Worm (Caenorhabditis elegans) whole organism, mixed stage, embryonic: ENCODE measurements around the gene T14G10.8.

Experiments used
- bed-3 ChIP-seq: fragments of 200-800 bp; sonication (Bioruptor generic); optimal IDR thresholded peaks from 3 replicates; lab custom pipeline; 2018; ENCODE audit warnings: mild to moderate bottlenecking, missing genetic modification characterization, moderate library complexity, missing compliant biosample characterization
- ceh-39 ChIP-seq: fragments of 150-350 bp; optimal IDR thresholded peaks from 2 replicates; lab custom pipeline; 2014; ENCODE audit warnings: missing biosample characterization, missing genetic modification characterization
- ceh-43 ChIP-seq: fragments of 200-800 bp; sonication (Bioruptor generic); optimal IDR thresholded peaks from 2 replicates; lab custom pipeline; 2018; ENCODE audit warnings: mild to moderate bottlenecking, missing genetic modification characterization, moderate library complexity, missing compliant biosample characterization
- ceh-83 ChIP-seq: fragments of 200-800 bp; sonication (Bioruptor generic); optimal IDR thresholded peaks from 2 replicates; lab custom pipeline; 2018; ENCODE audit warnings: mild to moderate bottlenecking, missing genetic modification characterization, missing compliant biosample characterization
- ces-1 ChIP-seq: fragments of 150-350 bp; optimal IDR thresholded peaks from 2 replicates; lab custom pipeline; 2014; ENCODE audit warnings: missing biosample characterization, missing genetic modification reagents, missing genetic modification characterization
- cnd-1 ChIP-seq: fragments of 200-800 bp; sonication (Bioruptor generic); optimal IDR thresholded peaks from 2 replicates; lab custom pipeline; 2018; ENCODE audit warnings: mild to moderate bottlenecking, missing genetic modification characterization, missing compliant biosample characterization
- drap-1 ChIP-seq: fragments of 200-800 bp; sonication (Bioruptor generic); optimal IDR thresholded peaks from 3 replicates; lab custom pipeline; 2018; ENCODE audit warnings: mild to moderate bottlenecking, missing genetic modification characterization, missing compliant biosample characterization
- elt-1 ChIP-seq: sonication (generic microtip); optimal IDR thresholded peaks from 2 replicates; lab custom pipeline; 2017; ENCODE audit warnings: missing genetic modification characterization, mild to moderate bottlenecking, missing compliant biosample characterization, antibody characterized with exemption, moderate library complexity, borderline replicate concordance; ENCODE audit not compliant: insufficient read depth
- elt-3 ChIP-seq: fragments of 150-350 bp; optimal IDR thresholded peaks from 2 replicates; lab custom pipeline; 2014; ENCODE audit warnings: missing biosample characterization, missing genetic modification characterization
- flh-1 ChIP-seq: fragments of 200-800 bp; sonication (Bioruptor generic); optimal IDR thresholded peaks from 2 replicates; lab custom pipeline; 2018; ENCODE audit warnings: mild to moderate bottlenecking, missing genetic modification characterization, moderate library complexity, missing compliant biosample characterization
- hlh-1 ChIP-seq: fragments of 150-350 bp; optimal IDR thresholded peaks from 2 replicates; lab custom pipeline; 2014; ENCODE audit warnings: missing biosample characterization, missing genetic modification reagents, missing genetic modification characterization
- lin-13 ChIP-seq: fragments of 150-350 bp; optimal IDR thresholded peaks from 2 replicates; lab custom pipeline; 2014; ENCODE audit warnings: missing biosample characterization, missing genetic modification characterization
- lin-32 ChIP-seq: fragments of 200-800 bp; sonication (Bioruptor generic); optimal IDR thresholded peaks from 2 replicates; lab custom pipeline; 2018; ENCODE audit warnings: mild to moderate bottlenecking, missing genetic modification characterization, missing compliant biosample characterization
- lsy-2 ChIP-seq: fragments of 150-350 bp; optimal IDR thresholded peaks from 2 replicates; lab custom pipeline; 2014; ENCODE audit warnings: missing biosample characterization, missing genetic modification characterization
- mab-5 ChIP-seq: fragments of 150-350 bp; optimal IDR thresholded peaks from 2 replicates; lab custom pipeline; 2014; ENCODE audit warnings: missing biosample characterization, missing genetic modification characterization
- mep-1 ChIP-seq: fragments of 150-350 bp; optimal IDR thresholded peaks from 2 replicates; lab custom pipeline; 2017; ENCODE audit warnings: missing biosample characterization, missing genetic modification reagents, missing genetic modification characterization, inconsistent platforms
- mls-2 ChIP-seq: sonication (generic microtip); optimal IDR thresholded peaks from 2 replicates; lab custom pipeline; 2016; ENCODE audit warnings: mild to moderate bottlenecking, missing genetic modification characterization, moderate library complexity, missing compliant biosample characterization
- nhr-12 ChIP-seq: fragments of 150-350 bp; optimal IDR thresholded peaks from 2 replicates; lab custom pipeline; 2014; ENCODE audit warnings: missing biosample characterization, missing genetic modification characterization
- nhr-2 ChIP-seq: fragments of 150-350 bp; optimal IDR thresholded peaks from 2 replicates; lab custom pipeline; 2014; ENCODE audit warnings: missing biosample characterization, missing genetic modification characterization
- nhr-237 ChIP-seq: fragments of 150-350 bp; optimal IDR thresholded peaks from 2 replicates; lab custom pipeline; 2014; ENCODE audit warnings: missing biosample characterization, missing genetic modification characterization
- nhr-76 ChIP-seq: sonication (generic microtip); optimal IDR thresholded peaks from 2 replicates; lab custom pipeline; 2017; ENCODE audit warnings: missing biosample characterization, missing genetic modification characterization
- pha-4 ChIP-seq: fragments of 150-350 bp; optimal IDR thresholded peaks from 2 replicates; lab custom pipeline; 2018; ENCODE audit warnings: missing biosample characterization, missing genetic modification reagents, missing genetic modification characterization
- sem-2 ChIP-seq: fragments of 200-800 bp; sonication (Bioruptor generic); optimal IDR thresholded peaks from 2 replicates; lab custom pipeline; 2018; ENCODE audit warnings: mild to moderate bottlenecking, missing genetic modification characterization, missing compliant biosample characterization
- snpc-4 ChIP-seq: fragments of 150-350 bp; optimal IDR thresholded peaks from 2 replicates; lab custom pipeline; 2014; ENCODE audit warnings: missing biosample characterization, missing genetic modification characterization
- sptf-1 ChIP-seq: sonication (generic microtip); optimal IDR thresholded peaks from 2 replicates; lab custom pipeline; 2017; ENCODE audit warnings: mild to moderate bottlenecking, missing genetic modification characterization, moderate library complexity, missing compliant biosample characterization
- tbx-8 ChIP-seq: fragments of 200-800 bp; sonication (Bioruptor generic); optimal IDR thresholded peaks from 2 replicates; lab custom pipeline; 2018; ENCODE audit warnings: mild to moderate bottlenecking, missing genetic modification characterization, moderate library complexity, missing compliant biosample characterization
- unc-120 ChIP-seq: sonication (generic microtip); optimal IDR thresholded peaks from 2 replicates; lab custom pipeline; 2017; ENCODE audit warnings: missing genetic modification characterization, missing compliant biosample characterization; ENCODE audit not compliant: poor library complexity, severe bottlenecking
- unc-39 ChIP-seq: fragments of 150-350 bp; optimal IDR thresholded peaks from 2 replicates; lab custom pipeline; 2014; ENCODE audit warnings: missing biosample characterization, missing genetic modification characterization
- unc-62 ChIP-seq: fragments of 150-350 bp; optimal IDR thresholded peaks from 2 replicates; lab custom pipeline; 2014; ENCODE audit warnings: missing biosample characterization, missing genetic modification reagents, missing genetic modification characterization
- zip-8 ChIP-seq: fragments of 150-350 bp; optimal IDR thresholded peaks from 2 replicates; lab custom pipeline; 2014; ENCODE audit warnings: missing biosample characterization, missing genetic modification characterization
- ztf-11 ChIP-seq: fragments of 150-350 bp; optimal IDR thresholded peaks from 2 replicates; lab custom pipeline; 2014; ENCODE audit warnings: missing biosample characterization, missing genetic modification characterization

T14G10.8 gene

DNA sequence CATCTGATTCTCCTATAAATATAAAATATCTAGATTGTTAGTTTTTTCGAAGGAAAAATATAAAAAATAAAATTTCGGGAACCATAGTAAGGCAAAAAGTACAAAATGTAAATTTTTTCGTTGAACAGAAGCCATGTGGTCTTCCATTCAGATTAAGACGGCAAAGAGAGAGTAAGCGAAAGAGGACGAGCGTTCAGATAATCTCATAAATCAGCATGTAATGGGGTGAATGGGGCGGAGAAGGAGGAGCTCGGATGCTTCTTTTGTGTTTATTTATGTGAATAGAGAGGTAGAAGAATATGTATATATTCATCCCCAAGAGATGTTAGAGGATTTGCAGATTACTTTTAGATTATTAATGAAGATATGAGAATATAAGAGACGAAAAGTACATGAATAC, 27.5 kb upstream of the T14G10.8 start, which contains the start of gene pxf-1:
Gene pxf-1, minus strand, starts transcription at position 14 of the 400 bp plus-strand sequence.
- peak; percentile 59 for TF ChIP-seq ces-1
- no peak for TF ChIP-seq sptf-1 (tag; lab: Kevin White, UChicago)
- no peak for TF ChIP-seq flh-1 (GFP tag; lab: Kevin White, UChicago)
- TF ChIP-seq ztf-11 (tag; lab: Kevin White, UChicago), result no peak

DNA sequence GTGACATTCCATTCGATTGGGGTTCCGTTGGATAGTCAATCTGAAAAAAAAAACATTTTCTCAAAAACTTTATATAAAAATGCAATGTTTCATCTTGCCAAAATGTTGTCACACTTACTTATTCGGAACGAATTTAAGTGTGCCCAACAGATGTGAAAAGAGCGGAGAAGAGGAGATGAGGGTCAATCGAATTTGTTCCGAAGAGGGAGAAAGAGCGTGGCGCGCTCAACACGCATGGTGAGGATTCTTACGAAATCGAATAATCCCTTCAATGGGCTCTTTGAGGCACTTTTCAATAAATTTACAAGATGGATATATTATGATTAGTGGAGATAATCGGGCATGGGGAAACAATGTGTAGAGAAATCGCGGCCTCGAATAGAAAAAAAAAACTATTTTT, 24.0 kb upstream of the T14G10.8 start:
- TF ChIP-seq lsy-2 (no peak), ces-1 (peak; percentile 99), unc-39 (tag; lab: Kevin White, UChicago) (no peak), sptf-1 (tag; lab: Kevin White, UChicago) (no peak)

DNA sequence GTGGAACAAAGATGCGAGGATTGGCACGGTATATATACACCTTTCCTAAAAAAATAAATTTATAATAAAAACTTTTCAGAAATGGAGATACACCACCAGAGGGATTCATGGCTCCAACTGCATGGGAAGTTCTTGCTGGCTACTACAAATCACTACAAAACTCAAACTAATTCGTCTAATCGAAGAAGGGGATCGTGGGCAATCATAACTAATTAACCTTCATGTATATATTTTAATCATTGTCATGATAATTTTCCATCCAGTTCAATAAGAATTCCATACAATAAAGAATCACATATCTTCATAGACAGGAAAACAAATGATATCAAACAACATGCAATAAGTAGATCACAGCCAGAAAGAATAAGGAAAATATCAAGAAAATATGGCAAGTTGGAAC, 17.3 kb upstream of the T14G10.8 start:
- TF ChIP-seq nhr-2 (tag; lab: Kevin White, UChicago), result no peak
- no peak for TF ChIP-seq mep-1 (tag; lab: Kevin White, UChicago)
- no peak for TF ChIP-seq unc-62 (GFP tag; lab: Kevin White, UChicago)
- TF ChIP-seq nhr-12 (tag; lab: Kevin White, UChicago), result no peak
- no peak for TF ChIP-seq mab-5 (tag; lab: Kevin White, UChicago)
- no peak for TF ChIP-seq hlh-1 (tag; lab: Kevin White, UChicago)
- TF ChIP-seq snpc-4, result no peak
- no peak for TF ChIP-seq sem-2 (GFP tag; lab: Kevin White, UChicago)
- TF ChIP-seq unc-120 (tag; lab: Kevin White, UChicago), result no peak
- TF ChIP-seq flh-1 (GFP tag; lab: Kevin White, UChicago), result no peak
- no peak for TF ChIP-seq ces-1
- TF ChIP-seq ceh-83 (GFP tag; lab: Kevin White, UChicago), result no peak
- no peak for TF ChIP-seq zip-8
- no peak for TF ChIP-seq drap-1 (GFP tag; lab: Kevin White, UChicago)
- no peak for TF ChIP-seq ceh-39 (tag; lab: Kevin White, UChicago)

DNA sequence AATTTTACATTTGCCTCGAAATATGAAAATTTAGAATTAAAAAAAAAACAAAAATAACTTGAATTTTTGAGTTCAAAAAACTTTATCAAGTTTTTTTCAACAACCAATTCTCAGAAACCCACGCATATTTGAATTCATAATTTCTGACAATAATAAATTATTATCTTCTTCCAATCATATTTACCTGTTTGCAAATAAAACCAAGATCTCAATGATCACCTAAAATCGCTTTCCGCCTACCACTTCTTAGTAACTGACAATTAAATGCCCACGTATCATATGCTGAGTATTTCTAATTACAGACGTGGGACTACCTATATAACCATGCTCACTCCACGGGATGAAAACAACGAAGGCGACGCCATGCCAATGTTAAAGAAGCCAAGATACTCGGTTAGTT, 14.9 kb upstream of the T14G10.8 start, which contains the start of gene pps-1:
Gene pps-1, plus strand, starts transcription at position 301 of the 400 bp plus-strand sequence.
- TF ChIP-seq unc-39 (tag; lab: Kevin White, UChicago), result no peak
- no peak for TF ChIP-seq drap-1 (GFP tag; lab: Kevin White, UChicago)
- no peak for TF ChIP-seq mls-2 (tag; lab: Kevin White, UChicago)
- no peak for TF ChIP-seq bed-3 (GFP tag; lab: Kevin White, UChicago)
- no peak for TF ChIP-seq snpc-4
- TF ChIP-seq nhr-2 (tag; lab: Kevin White, UChicago), result no peak
- no peak for TF ChIP-seq unc-120 (tag; lab: Kevin White, UChicago)
- no peak for TF ChIP-seq ceh-39 (tag; lab: Kevin White, UChicago)
- TF ChIP-seq ceh-43 (GFP tag; lab: Kevin White, UChicago), result no peak
- TF ChIP-seq nhr-237, result no peak
- no peak for TF ChIP-seq lin-13 (tag; lab: Kevin White, UChicago)

DNA sequence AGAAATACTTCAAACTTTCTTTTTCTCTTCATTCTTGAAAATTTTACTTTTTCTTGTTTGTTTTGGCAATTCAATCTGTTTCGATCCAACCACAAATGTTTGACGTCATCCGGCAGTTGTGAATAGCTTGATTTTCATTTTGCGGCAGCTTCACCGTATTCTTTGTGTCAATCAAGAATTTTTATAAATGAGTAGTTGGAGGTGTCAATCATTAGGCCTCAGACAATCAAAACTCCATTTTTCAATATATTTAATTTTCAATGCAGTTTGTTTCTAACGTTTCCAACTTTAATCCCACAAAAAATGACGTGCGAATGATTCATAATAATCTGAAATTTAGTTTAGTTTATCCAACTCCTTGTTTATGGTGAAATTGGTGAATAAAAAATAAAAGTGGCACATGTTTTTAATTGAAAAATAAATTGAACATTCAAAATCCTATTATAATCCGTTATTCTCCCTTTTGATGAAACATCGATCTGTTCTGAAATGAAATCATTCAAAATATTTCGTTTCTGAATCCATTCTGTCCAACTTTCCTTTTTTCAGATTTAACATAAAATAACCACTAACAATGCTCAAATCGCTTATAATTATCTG, 10.8 kb upstream of the T14G10.8 start, which contains the start of gene ttr-53:
Gene ttr-53, plus strand, starts transcription at position 550 of the 600 bp plus-strand sequence.
- TF ChIP-seq pha-4 (no peak), unc-120 (tag; lab: Kevin White, UChicago) (no peak), ceh-43 (GFP tag; lab: Kevin White, UChicago) (no peak), mab-5 (tag; lab: Kevin White, UChicago) (no peak), drap-1 (GFP tag; lab: Kevin White, UChicago) (no peak), lin-32 (GFP tag; lab: Kevin White, UChicago) (no peak), tbx-8 (GFP tag; lab: Kevin White, UChicago) (no peak), mls-2 (tag; lab: Kevin White, UChicago) (no peak), unc-62 (GFP tag; lab: Kevin White, UChicago) (no peak), elt-3 (no peak), ztf-11 (tag; lab: Kevin White, UChicago) (no peak)

DNA sequence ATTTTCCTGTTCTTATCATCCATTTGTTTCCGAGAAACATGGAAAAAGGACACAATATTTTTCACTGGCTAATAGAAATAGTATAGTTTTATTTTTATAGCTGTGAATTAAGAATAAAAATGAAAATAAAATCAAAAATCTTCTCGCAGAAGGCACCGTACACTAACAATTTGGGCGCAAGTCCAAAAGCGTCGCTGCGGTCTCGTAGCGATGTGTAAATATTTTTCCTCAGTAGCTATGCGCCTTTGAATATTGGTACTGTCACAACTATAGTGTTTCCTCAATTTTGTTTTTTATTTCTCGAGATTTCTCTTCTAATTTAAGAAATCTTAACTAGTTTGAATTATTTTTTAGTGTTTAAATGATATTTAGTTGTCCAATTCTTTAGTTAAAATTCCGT, 10.2 kb upstream of the T14G10.8 start:
- no peak for TF ChIP-seq unc-39 (tag; lab: Kevin White, UChicago)
- TF ChIP-seq mab-5 (tag; lab: Kevin White, UChicago), result no peak
- TF ChIP-seq elt-1, result no peak
- TF ChIP-seq cnd-1 (tag; lab: Kevin White, UChicago), result no peak
- no peak for TF ChIP-seq zip-8
- no peak for TF ChIP-seq unc-62 (GFP tag; lab: Kevin White, UChicago)
- no peak for TF ChIP-seq nhr-76 (tag; lab: Kevin White, UChicago)
- no peak for TF ChIP-seq ceh-83 (GFP tag; lab: Kevin White, UChicago)
- no peak for TF ChIP-seq lin-13 (tag; lab: Kevin White, UChicago)
- no peak for TF ChIP-seq nhr-12 (tag; lab: Kevin White, UChicago)
